Worm (Caenorhabditis elegans) whole organism, early embryonic: ENCODE results near the gene F13E6.2.

ENCODE experiments used
- B0310.2 ChIP-seq: sonication (generic microtip); optimal IDR thresholded peaks from 2 replicates; lab custom pipeline; 2016; ENCODE audit warnings: mild to moderate bottlenecking, missing genetic modification characterization, missing compliant biosample characterization
- F13C5.2 ChIP-seq: sonication (generic microtip); optimal IDR thresholded peaks from 2 replicates; lab custom pipeline; 2017; ENCODE audit warnings: mild to moderate bottlenecking, missing genetic modification characterization, inconsistent platforms, missing compliant biosample characterization
- aly-1 ChIP-seq: sonication (generic microtip); optimal IDR thresholded peaks from 2 replicates; lab custom pipeline; 2016; ENCODE audit warnings: missing genetic modification characterization, missing compliant biosample characterization
- ama-1 ChIP-seq: fragments of 150-350 bp; optimal IDR thresholded peaks from 2 replicates; lab custom pipeline; 2014
- ceh-13 ChIP-seq: fragments of 200-800 bp; sonication (Bioruptor generic); optimal IDR thresholded peaks from 2 replicates; lab custom pipeline; 2018; ENCODE audit warnings: mild to moderate bottlenecking, missing genetic modification characterization, missing compliant biosample characterization
- ceh-36 ChIP-seq: sonication (generic microtip); optimal IDR thresholded peaks from 2 replicates; lab custom pipeline; 2016; ENCODE audit warnings: missing genetic modification characterization, inconsistent platforms, missing compliant biosample characterization
- ets-7 ChIP-seq: sonication (generic microtip); optimal IDR thresholded peaks from 2 replicates; lab custom pipeline; 2016; ENCODE audit warnings: missing genotype, missing genetic modification characterization, missing compliant biosample characterization
- flt-1 ChIP-seq: fragments of 200-800 bp; sonication (Bioruptor generic); IDR thresholded peaks from 2 replicates; pipeline ENCODE4 v1.3.6; 2022; ENCODE audit warnings: missing genetic modification characterization, missing compliant biosample characterization
- hmbx-1 ChIP-seq: sonication (generic microtip); optimal IDR thresholded peaks from 2 replicates; lab custom pipeline; 2016; ENCODE audit warnings: mild to moderate bottlenecking, missing genetic modification characterization, missing compliant biosample characterization
- hmg-4 ChIP-seq: fragments of 200-800 bp; sonication (Bioruptor generic); optimal IDR thresholded peaks from 2 replicates; lab custom pipeline; 2018; ENCODE audit warnings: mild to moderate bottlenecking, missing genetic modification characterization, missing compliant biosample characterization
- hnd-1 ChIP-seq: sonication (generic microtip); optimal IDR thresholded peaks from 2 replicates; lab custom pipeline; 2016; ENCODE audit warnings: missing genetic modification characterization, missing compliant biosample characterization
- pes-1 ChIP-seq: fragments of 200-800 bp; sonication (Bioruptor generic); IDR thresholded peaks from 2 replicates; pipeline ENCODE4 v1.3.6; 2022; ENCODE audit warnings: missing genetic modification reagents, missing genetic modification characterization, missing compliant biosample characterization
- scrt-1 ChIP-seq: fragments of 200-800 bp; sonication (Bioruptor generic); IDR thresholded peaks from 2 replicates; pipeline ENCODE4 v1.3.6; 2022; ENCODE audit warnings: missing genetic modification characterization, missing compliant biosample characterization
- sea-1 ChIP-seq: fragments of 200-800 bp; sonication (Bioruptor generic); conservative IDR thresholded peaks from 2 replicates; pipeline ENCODE4 v1.3.6; 2022; ENCODE audit warnings: missing genetic modification characterization, missing compliant biosample characterization
- tbx-11 ChIP-seq: fragments of 200-800 bp; sonication (Bioruptor generic); IDR thresholded peaks from 2 replicates; pipeline ENCODE4 v1.3.6; 2022; ENCODE audit warnings: missing genetic modification characterization, missing compliant biosample characterization
- tbx-37 ChIP-seq: fragments of 200-800 bp; sonication (Bioruptor generic); conservative IDR thresholded peaks from 2 replicates; pipeline ENCODE4 v1.3.6; 2022; ENCODE audit warnings: missing genetic modification reagents, missing genetic modification characterization, missing compliant biosample characterization
- tra-4 ChIP-seq: sonication (generic microtip); optimal IDR thresholded peaks from 2 replicates; lab custom pipeline; 2017; ENCODE audit warnings: missing genetic modification characterization, missing compliant biosample characterization

The F13E6.2 gene

ce11 chrX:10674199-10674598 is at the start of gene F13E6.2:
Gene F13E6.2 (minus strand): TSS chrX:10674299.
- TF ChIP-seq scrt-1 (GFP tag; lab: Robert Waterston, UW), result no peak
- TF ChIP-seq flt-1 (GFP tag; lab: Robert Waterston, UW), result no peak
- TF ChIP-seq ets-7 (tag; lab: Kevin White, UChicago), result no peak
- TF ChIP-seq pes-1, result no peak
- TF ChIP-seq tbx-11 (GFP tag; lab: Robert Waterston, UW), result no peak
- no peak for TF ChIP-seq ama-1 (lab: Kevin White, UChicago)
- no peak for TF ChIP-seq ceh-36 (tag; lab: Kevin White, UChicago)
- TF ChIP-seq B0310.2 (tag; lab: Kevin White, UChicago), result no peak
- no peak for TF ChIP-seq tbx-37 (GFP tag; lab: Robert Waterston, UW)
- TF ChIP-seq ceh-13 (GFP tag; lab: Kevin White, UChicago), result no peak
- no peak for TF ChIP-seq sea-1 (GFP tag; lab: Robert Waterston, UW)
- no peak for TF ChIP-seq F13C5.2
- no peak for TF ChIP-seq aly-1 (tag; lab: Kevin White, UChicago)
- no peak for TF ChIP-seq hmbx-1

ce11 chrX:10721954-10722353 is 47.9 kb upstream of the F13E6.2 start, which contains the start of gene mbr-1:
Gene mbr-1 (minus strand): TSS chrX:10722054.
- TF ChIP-seq scrt-1 (GFP tag; lab: Robert Waterston, UW) (no peak), F13C5.2 (no peak), ets-7 (tag; lab: Kevin White, UChicago) (no peak), hmg-4 (GFP tag; lab: Kevin White, UChicago) (no peak), aly-1 (tag; lab: Kevin White, UChicago) (no peak), sea-1 (GFP tag; lab: Robert Waterston, UW) (no peak), flt-1 (GFP tag; lab: Robert Waterston, UW) (no peak), hmbx-1 (no peak), tbx-11 (GFP tag; lab: Robert Waterston, UW) (no peak), hnd-1 (tag; lab: Kevin White, UChicago) (no peak), ama-1 (lab: Kevin White, UChicago) (no peak), ceh-36 (tag; lab: Kevin White, UChicago) (no peak), ceh-13 (GFP tag; lab: Kevin White, UChicago) (no peak), tbx-37 (GFP tag; lab: Robert Waterston, UW) (no peak), pes-1 (no peak), B0310.2 (tag; lab: Kevin White, UChicago) (no peak), tra-4 (tag; lab: Kevin White, UChicago) (no peak)

- TF ChIP-seq B0310.2 (tag; lab: Kevin White, UChicago) (no peak), hnd-1 (tag; lab: Kevin White, UChicago) (no peak), tbx-11 (GFP tag; lab: Robert Waterston, UW) (no peak), scrt-1 (GFP tag; lab: Robert Waterston, UW) (no peak), hmg-4 (GFP tag; lab: Kevin White, UChicago) (no peak), sea-1 (GFP tag; lab: Robert Waterston, UW) (no peak), tbx-37 (GFP tag; lab: Robert Waterston, UW) (no peak), F13C5.2 (no peak), hmbx-1 (no peak), pes-1 (no peak), ceh-13 (GFP tag; lab: Kevin White, UChicago) (no peak), tra-4 (tag; lab: Kevin White, UChicago) (no peak), ets-7 (tag; lab: Kevin White, UChicago) (no peak), flt-1 (GFP tag; lab: Robert Waterston, UW) (no peak), ceh-36 (tag; lab: Kevin White, UChicago) (no peak), aly-1 (tag; lab: Kevin White, UChicago) (no peak), ama-1 (lab: Kevin White, UChicago) (no peak)
Observed at ce11 chrX:10717019-10717418, 42.9 kb upstream of the F13E6.2 start, which contains the start of gene T01C1.4. Gene T01C1.4 (minus strand): TSS chrX:10717119.

- TF ChIP-seq flt-1 (GFP tag; lab: Robert Waterston, UW) (no peak), tbx-11 (GFP tag; lab: Robert Waterston, UW) (no peak), scrt-1 (GFP tag; lab: Robert Waterston, UW) (no peak), hmg-4 (GFP tag; lab: Kevin White, UChicago) (no peak), F13C5.2 (no peak)
Observed at ce11 chrX:10711769-10712168, 37.7 kb upstream of the F13E6.2 start, which contains the start of gene rhgf-1. Gene rhgf-1 (minus strand): TSS chrX:10711869.

- TF ChIP-seq flt-1 (GFP tag; lab: Robert Waterston, UW) (no peak), aly-1 (tag; lab: Kevin White, UChicago) (no peak), scrt-1 (GFP tag; lab: Robert Waterston, UW) (no peak), hmbx-1 (no peak), tra-4 (tag; lab: Kevin White, UChicago) (no peak)
Observed at ce11 chrX:10704329-10704728, 30.2 kb upstream of the F13E6.2 start.

- TF ChIP-seq tra-4 (tag; lab: Kevin White, UChicago) (no peak), F13C5.2 (no peak), ceh-36 (tag; lab: Kevin White, UChicago) (no peak), hnd-1 (tag; lab: Kevin White, UChicago) (no peak), tbx-37 (GFP tag; lab: Robert Waterston, UW) (no peak), hmg-4 (GFP tag; lab: Kevin White, UChicago) (no peak), ets-7 (tag; lab: Kevin White, UChicago) (no peak), scrt-1 (GFP tag; lab: Robert Waterston, UW) (no peak), aly-1 (tag; lab: Kevin White, UChicago) (no peak), hmbx-1 (no peak), flt-1 (GFP tag; lab: Robert Waterston, UW) (no peak), ceh-13 (GFP tag; lab: Kevin White, UChicago) (no peak), pes-1 (no peak), sea-1 (GFP tag; lab: Robert Waterston, UW) (no peak), tbx-11 (GFP tag; lab: Robert Waterston, UW) (no peak)
Observed at ce11 chrX:10694933-10695332, 20.8 kb upstream of the F13E6.2 start, which contains the start of gene plpp-1.3. Gene plpp-1.3 (plus strand): TSS chrX:10695312.

DNA sequence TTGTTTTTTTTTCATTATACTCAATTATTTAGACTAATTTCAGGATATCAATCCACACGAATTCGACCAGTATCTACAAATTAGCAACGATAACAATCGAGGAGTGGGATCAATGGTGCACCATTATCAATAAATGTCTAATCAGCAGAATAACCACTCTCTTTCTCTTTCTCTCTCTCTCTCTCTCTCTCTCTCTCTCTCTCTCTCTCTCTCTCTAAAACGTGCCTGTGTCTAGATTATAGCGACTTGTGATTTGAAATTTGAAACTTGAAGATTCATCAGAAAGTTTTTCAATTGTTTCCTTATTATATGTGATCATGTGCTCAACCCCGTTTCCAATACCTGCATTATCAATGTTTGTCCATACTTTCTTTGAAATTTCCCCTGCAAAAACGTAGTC is 20.1 kb upstream of the F13E6.2 start:
- TF ChIP-seq F13C5.2, result no peak
- TF ChIP-seq ceh-36 (tag; lab: Kevin White, UChicago), result no peak
- TF ChIP-seq hmbx-1, result no peak
- no peak for TF ChIP-seq B0310.2 (tag; lab: Kevin White, UChicago)
- no peak for TF ChIP-seq tbx-37 (GFP tag; lab: Robert Waterston, UW)
- TF ChIP-seq ets-7 (tag; lab: Kevin White, UChicago), result no peak
- no peak for TF ChIP-seq tbx-11 (GFP tag; lab: Robert Waterston, UW)
- TF ChIP-seq flt-1 (GFP tag; lab: Robert Waterston, UW), result no peak
- TF ChIP-seq hnd-1 (tag; lab: Kevin White, UChicago), result no peak
- no peak for TF ChIP-seq tra-4 (tag; lab: Kevin White, UChicago)
- no peak for TF ChIP-seq pes-1
- TF ChIP-seq hmg-4 (GFP tag; lab: Kevin White, UChicago), result no peak
- no peak for TF ChIP-seq aly-1 (tag; lab: Kevin White, UChicago)
- TF ChIP-seq ama-1 (lab: Kevin White, UChicago), result no peak
- no peak for TF ChIP-seq ceh-13 (GFP tag; lab: Kevin White, UChicago)
- no peak for TF ChIP-seq sea-1 (GFP tag; lab: Robert Waterston, UW)
- no peak for TF ChIP-seq scrt-1 (GFP tag; lab: Robert Waterston, UW)
